Fruit fly (Drosophila melanogaster) whole organism, embryonic: Measurements from ENCODE around the gene PolG2.
A peak's percentile ranks its signal among the peaks of the same experiment; 100 is the strongest.

ENCODE experiments used
- CG10959 ChIP-seq: fragments of 200-800 bp; sonication (Bioruptor generic); IDR thresholded peaks from 2 replicates; pipeline ENCODE4 v1.3.6; 2022; ENCODE audit warnings: missing biosample characterization, missing genetic modification characterization
- CG1233 ChIP-seq: fragments of 200-800 bp; sonication (Bioruptor generic); optimal IDR thresholded peaks from 4 replicates; lab custom pipeline; 2018; ENCODE audit warnings: missing biosample characterization, mild to moderate bottlenecking, missing genetic modification characterization
- CG13123 ChIP-seq: fragments of 200-800 bp; sonication (Bioruptor generic); optimal IDR thresholded peaks from 2 replicates; lab custom pipeline; 2016; ENCODE audit warnings: missing biosample characterization, missing genetic modification characterization
- CG13894 ChIP-seq: fragments of 200-800 bp; sonication (Bioruptor generic); optimal IDR thresholded peaks from 3 replicates; lab custom pipeline; 2018; ENCODE audit warnings: missing biosample characterization, mild to moderate bottlenecking, missing genetic modification characterization, moderate library complexity
- CG17385 ChIP-seq: fragments of 200-800 bp; sonication (Bioruptor generic); optimal IDR thresholded peaks from 3 replicates; lab custom pipeline; 2018; ENCODE audit warnings: missing biosample characterization, mild to moderate bottlenecking, missing genetic modification characterization
- CG2120 ChIP-seq: fragments of 200-800 bp; sonication (Bioruptor generic); optimal IDR thresholded peaks from 3 replicates; lab custom pipeline; 2016; ENCODE audit warnings: missing biosample characterization, missing genetic modification characterization
- CG31365 ChIP-seq: fragments of 200-800 bp; sonication (Bioruptor generic); optimal IDR thresholded peaks from 2 replicates; lab custom pipeline; 2018; ENCODE audit warnings: missing biosample characterization, mild to moderate bottlenecking, missing genetic modification characterization
- CG31388 ChIP-seq: fragments of 200-800 bp; sonication (Bioruptor generic); optimal IDR thresholded peaks from 2 replicates; lab custom pipeline; 2016; ENCODE audit warnings: missing biosample characterization, missing genetic modification characterization
- CG31441 ChIP-seq: fragments of 200-800 bp; sonication (Bioruptor generic); IDR thresholded peaks from 2 replicates; pipeline ENCODE4 v1.3.6; 2022; ENCODE audit warnings: missing biosample characterization, missing genetic modification characterization
- CG34376 ChIP-seq: fragments of 200-800 bp; sonication (Bioruptor generic); optimal IDR thresholded peaks from 2 replicates; lab custom pipeline; 2018; ENCODE audit warnings: missing biosample characterization, mild to moderate bottlenecking, missing genetic modification characterization
- CG4282 ChIP-seq: fragments of 200-800 bp; sonication (Bioruptor generic); optimal IDR thresholded peaks from 2 replicates; lab custom pipeline; 2016; ENCODE audit warnings: missing biosample characterization, missing genetic modification characterization
- CG4328 ChIP-seq: fragments of 200-800 bp; sonication (Bioruptor generic); optimal IDR thresholded peaks from 3 replicates; lab custom pipeline; 2017; ENCODE audit warnings: missing biosample characterization, missing genetic modification reagents, missing genetic modification characterization
- CG4617 ChIP-seq: fragments of 200-800 bp; sonication (Bioruptor generic); optimal IDR thresholded peaks from 3 replicates; lab custom pipeline; 2016; ENCODE audit warnings: missing biosample characterization, missing genetic modification characterization, borderline replicate concordance
- CG4854 ChIP-seq: fragments of 200-800 bp; sonication (Bioruptor generic); optimal IDR thresholded peaks from 2 replicates; lab custom pipeline; 2016; ENCODE audit warnings: missing biosample characterization, missing genetic modification characterization, inconsistent platforms
- CG5180 ChIP-seq: fragments of 200-800 bp; sonication (Bioruptor generic); optimal IDR thresholded peaks from 3 replicates; lab custom pipeline; 2017; ENCODE audit warnings: missing biosample characterization, missing genetic modification characterization, mild to moderate bottlenecking, moderate library complexity, missing genetic modification reagents
- CG7271 ChIP-seq: fragments of 200-800 bp; sonication (Bioruptor generic); optimal IDR thresholded peaks from 2 replicates; lab custom pipeline; 2018; ENCODE audit warnings: missing biosample characterization, mild to moderate bottlenecking, missing genetic modification characterization, moderate library complexity
- CG7556 ChIP-seq: fragments of 200-800 bp; sonication (Bioruptor generic); optimal IDR thresholded peaks from 2 replicates; lab custom pipeline; 2017; ENCODE audit warnings: missing biosample characterization, mild to moderate bottlenecking, missing genetic modification characterization
- CG7839 ChIP-seq: fragments of 200-800 bp; sonication (Bioruptor generic); optimal IDR thresholded peaks from 3 replicates; lab custom pipeline; 2018; ENCODE audit warnings: missing biosample characterization, mild to moderate bottlenecking, missing genetic modification characterization, moderate library complexity
- CG8388 ChIP-seq: fragments of 200-800 bp; sonication (Bioruptor generic); optimal IDR thresholded peaks from 2 replicates; lab custom pipeline; 2019; ENCODE audit warnings: missing biosample characterization, mild to moderate bottlenecking, missing genetic modification characterization, moderate library complexity
- Dek ChIP-seq: fragments of 200-800 bp; sonication (Bioruptor generic); optimal IDR thresholded peaks from 3 replicates; lab custom pipeline; 2019; ENCODE audit warnings: missing biosample characterization, mild to moderate bottlenecking, missing genetic modification characterization, moderate library complexity
- E2f2 ChIP-seq: fragments of 200-800 bp; sonication (Bioruptor generic); IDR thresholded peaks from 2 replicates; pipeline ENCODE4 v1.3.6; 2022; ENCODE audit warnings: missing biosample characterization, missing genetic modification characterization
- Eip74EF ChIP-seq, 2 experiments: fragments of 200-800 bp in 1 of 2; fragments of >200 bp in 1 of 2; sonication (Bioruptor generic) in 1 of 2; optimal IDR thresholded peaks; 2 replicates each; lab custom pipeline; 2017 to 2019; ENCODE audit warnings: missing biosample characterization in 2 of 2, missing genetic modification characterization in 2 of 2, mild to moderate bottlenecking in 1 of 2, moderate library complexity in 1 of 2
- H15 ChIP-seq: fragments of 200-800 bp; sonication (Bioruptor generic); IDR thresholded peaks from 3 replicates; pipeline ENCODE4 v1.3.6; 2022; ENCODE audit warnings: missing biosample characterization, missing genetic modification characterization
- Hand ChIP-seq: fragments of 200-800 bp; sonication (Bioruptor generic); optimal IDR thresholded peaks from 2 replicates; lab custom pipeline; 2017; ENCODE audit warnings: mild to moderate bottlenecking, missing biosample characterization, missing genetic modification reagents, missing genetic modification characterization
- Meics ChIP-seq: fragments of 200-800 bp; sonication (Bioruptor generic); optimal IDR thresholded peaks from 2 replicates; lab custom pipeline; 2017; ENCODE audit warnings: missing biosample characterization, mild to moderate bottlenecking, missing genetic modification characterization
- NK7.1 ChIP-seq: fragments of 200-800 bp; sonication (Bioruptor generic); optimal IDR thresholded peaks from 3 replicates; lab custom pipeline; 2016; ENCODE audit warnings: missing biosample characterization, missing genetic modification characterization
- Nf-YB ChIP-seq: fragments of 200-800 bp; sonication (Bioruptor generic); optimal IDR thresholded peaks from 3 replicates; lab custom pipeline; 2019; ENCODE audit warnings: missing biosample characterization, mild to moderate bottlenecking, missing genetic modification characterization, moderate library complexity
- Rx ChIP-seq: fragments of 200-800 bp; sonication (Bioruptor generic); IDR thresholded peaks from 2 replicates; pipeline ENCODE4 v1.3.6; 2022; ENCODE audit warnings: missing biosample characterization, missing genetic modification characterization
- Spps ChIP-seq: fragments of 200-800 bp; sonication (Bioruptor generic); optimal IDR thresholded peaks from 2 replicates; lab custom pipeline; 2018; ENCODE audit warnings: missing biosample characterization, mild to moderate bottlenecking, missing genetic modification characterization
- al ChIP-seq: fragments of 200-800 bp; sonication (Bioruptor generic); IDR thresholded peaks from 2 replicates; pipeline ENCODE4 v1.3.6; 2022; ENCODE audit warnings: missing biosample characterization, missing genetic modification characterization
- bbx ChIP-seq: fragments of 200-800 bp; sonication (Bioruptor generic); IDR thresholded peaks from 2 replicates; pipeline ENCODE4 v1.3.6; 2022; ENCODE audit warnings: missing biosample characterization, missing genetic modification characterization; ENCODE audit not compliant: partially characterized antibody
- bowl ChIP-seq: fragments of 200-800 bp; sonication (Bioruptor generic); IDR thresholded peaks from 2 replicates; pipeline ENCODE4 v1.3.6; 2022; ENCODE audit warnings: missing biosample characterization, missing genetic modification characterization
- croc ChIP-seq: fragments of 200-800 bp; sonication (Bioruptor generic); conservative IDR thresholded peaks from 3 replicates; pipeline ENCODE4 v1.3.6; 2022; ENCODE audit warnings: missing biosample characterization, missing genetic modification characterization
- crol ChIP-seq: fragments of 200-800 bp; sonication (Bioruptor generic); IDR thresholded peaks from 2 replicates; pipeline ENCODE4 v1.3.6; 2022; ENCODE audit warnings: missing biosample characterization, missing genetic modification characterization
- danr ChIP-seq: fragments of 200-800 bp; sonication (Bioruptor generic); IDR thresholded peaks from 2 replicates; pipeline ENCODE4 v1.3.6; 2022; ENCODE audit warnings: missing biosample characterization, missing genetic modification characterization
- dati ChIP-seq: fragments of 200-800 bp; sonication (Bioruptor generic); IDR thresholded peaks from 2 replicates; pipeline ENCODE4 v1.3.6; 2022; ENCODE audit warnings: missing biosample characterization, missing genetic modification characterization
- dmrt99B ChIP-seq: fragments of 200-800 bp; sonication (Bioruptor generic); optimal IDR thresholded peaks from 2 replicates; lab custom pipeline; 2018; ENCODE audit warnings: missing biosample characterization, mild to moderate bottlenecking, missing genetic modification characterization, moderate library complexity
- fd102C ChIP-seq: fragments of 200-800 bp; sonication (Bioruptor generic); optimal IDR thresholded peaks from 2 replicates; lab custom pipeline; 2018; ENCODE audit warnings: missing biosample characterization, mild to moderate bottlenecking, missing genetic modification characterization, moderate library complexity
- mirr ChIP-seq: fragments of 200-800 bp; sonication (Bioruptor generic); optimal IDR thresholded peaks from 3 replicates; lab custom pipeline; 2018; ENCODE audit warnings: missing biosample characterization, mild to moderate bottlenecking, missing genetic modification characterization
- pan ChIP-seq, 4 experiments: fragments of >200 bp in 3 of 4; fragments of 200-800 bp in 1 of 4; sonication (Bioruptor generic) in 1 of 4; optimal IDR thresholded peaks in 3 of 4; IDR thresholded peaks in 1 of 4; 2 replicates each; pipeline versions ENCODE4 v1.3.6 to Lab custom; 2017 to 2022; ENCODE audit warnings: missing biosample characterization in 2 of 4, missing genetic modification characterization in 2 of 4, mixed read lengths in 1 of 4
- prd ChIP-seq, 3 experiments: fragments of >200 bp in 2 of 3; fragments of 200-800 bp in 1 of 3; sonication (Bioruptor generic) in 1 of 3; optimal IDR thresholded peaks in 2 of 3; IDR thresholded peaks in 1 of 3; 2 replicates in 2 of 3; 3 replicates in 1 of 3; pipeline versions ENCODE4 v1.3.6 to Lab custom; 2017 to 2022; ENCODE audit warnings: missing biosample characterization in 1 of 3, missing genetic modification characterization in 1 of 3
- repo ChIP-seq: fragments of 200-800 bp; sonication (Bioruptor generic); optimal IDR thresholded peaks from 2 replicates; lab custom pipeline; 2016; ENCODE audit warnings: missing biosample characterization, missing genetic modification characterization
- schlank ChIP-seq: fragments of 200-800 bp; sonication (Bioruptor generic); optimal IDR thresholded peaks from 2 replicates; lab custom pipeline; 2018; ENCODE audit warnings: missing biosample characterization, mild to moderate bottlenecking, missing genetic modification characterization
- sd ChIP-seq: fragments of 200-800 bp; sonication (Bioruptor generic); optimal IDR thresholded peaks from 3 replicates; lab custom pipeline; 2018; ENCODE audit warnings: missing biosample characterization, mild to moderate bottlenecking, missing genetic modification characterization, moderate library complexity
- sima ChIP-seq: fragments of 200-800 bp; sonication (Bioruptor generic); optimal IDR thresholded peaks from 2 replicates; lab custom pipeline; 2016; ENCODE audit warnings: missing biosample characterization, missing genetic modification characterization
- sisA ChIP-seq: fragments of 200-800 bp; sonication (Bioruptor generic); IDR thresholded peaks from 2 replicates; pipeline ENCODE4 v1.3.6; 2022; ENCODE audit warnings: missing biosample characterization, missing genetic modification characterization
- stwl ChIP-seq: fragments of 200-800 bp; sonication (Bioruptor generic); optimal IDR thresholded peaks from 3 replicates; lab custom pipeline; 2018; ENCODE audit warnings: missing biosample characterization, mild to moderate bottlenecking, missing genetic modification characterization, moderate library complexity
- usp ChIP-seq: fragments of >200 bp; optimal IDR thresholded peaks from 2 replicates; lab custom pipeline; 2017; ENCODE audit warnings: missing biosample characterization, missing genetic modification characterization

PolG2 gene

DNA sequence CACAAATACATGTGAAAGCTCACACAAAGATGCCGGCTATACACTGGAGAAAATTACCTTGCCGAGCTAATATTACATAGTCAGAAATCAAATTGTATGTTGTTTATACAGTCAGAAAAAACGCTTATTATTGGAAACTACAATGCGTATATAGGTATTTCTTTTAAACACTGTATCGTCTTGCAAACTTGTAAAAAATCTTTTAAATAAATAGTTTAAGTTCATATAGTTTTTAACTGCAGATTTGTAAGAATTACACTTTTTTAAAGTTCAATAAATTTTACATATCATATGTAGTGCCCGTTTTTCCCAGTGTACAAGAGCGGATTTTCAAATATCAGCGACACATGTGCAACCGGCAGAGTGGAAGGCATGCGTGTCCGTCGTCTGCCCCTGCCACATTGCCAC lies 6.8 kb upstream of the PolG2 start (continued):
- TF ChIP-seq fd102C (GFP tag; lab: Kevin White, UChicago) (no peak), Eip74EF (GFP tag; optimal IDR thresholded peaks at IDR 0.05; lab: Kevin White, UChicago) (peak in 1 of 2 experiments; percentile 93), Meics (peak; percentile 79), H15 (GFP tag; lab: Robert Waterston, UW) (0 out of 3 replicates have a peak, but pooled peaks have one; percentile 42), CG31365 (tag; lab: Kevin White, UChicago) (no peak), croc (GFP tag; lab: Robert Waterston, UW) (peak; percentile 69), usp (GFP tag; lab: Kevin White, UChicago) (no peak), CG7839 (tag; lab: Kevin White, UChicago) (peak; percentile 93), danr (GFP tag; lab: Robert Waterston, UW) (peak; percentile 74), crol (GFP tag; lab: Robert Waterston, UW) (0 out of 2 replicates have a peak, but pooled peaks have one; percentile 45), CG7556 (GFP tag; lab: Kevin White, UChicago) (peak; percentile 87), CG7271 (tag; lab: Kevin White, UChicago) (no peak), CG5180 (GFP tag; lab: Kevin White, UChicago) (peak; percentile 59), NK7.1 (GFP tag; lab: Kevin White, UChicago) (peak; percentile 62), schlank (peak; percentile 42), CG4617 (GFP tag; lab: Kevin White, UChicago) (peak; percentile 27), pan (optimal IDR thresholded peaks at IDR 0.05; lab: Kevin White, UChicago) (no peak), pan (GFP tag; optimal IDR thresholded peaks at IDR 0.05 in 1 of 2, IDR thresholded peaks at IDR 0.05 in 1 of 2) (peak in 1 of 2 experiments; percentile 77), CG13894 (tag; lab: Kevin White, UChicago) (no peak), al (GFP tag; lab: Robert Waterston, UW) (peak; percentile 52; the same call in 1 of the 2 replicates), CG2120 (GFP tag; lab: Kevin White, UChicago) (peak; percentile 74), bowl (GFP tag; lab: Robert Waterston, UW) (no peak), prd (optimal IDR thresholded peaks at IDR 0.05; lab: Kevin White, UChicago) (no peak), prd (GFP tag; IDR thresholded peaks at IDR 0.05; lab: Robert Waterston, UW) (peak; percentile 70), bbx (GFP tag; lab: Robert Waterston, UW) (no peak), dati (GFP tag; lab: Robert Waterston, UW) (no peak), CG8388 (peak; percentile 80), Spps (tag; lab: Kevin White, UChicago) (peak; percentile 61), stwl (tag; lab: Kevin White, UChicago) (no peak), CG31388 (GFP tag; lab: Kevin White, UChicago) (peak; percentile 72), sisA (peak; percentile 80), CG1233 (GFP tag; lab: Kevin White, UChicago) (peak; percentile 36), repo (GFP tag; lab: Kevin White, UChicago) (peak; percentile 47), sima (GFP tag; lab: Kevin White, UChicago) (no peak), sd (tag; lab: Kevin White, UChicago) (peak; percentile 67), E2f2 (GFP tag; lab: Robert Waterston, UW) (peak; percentile 67), CG10959 (GFP tag; lab: Robert Waterston, UW) (peak; percentile 36; the same call in 1 of the 2 replicates), Dek (peak; percentile 74), dmrt99B (peak; percentile 89), Rx (GFP tag; lab: Robert Waterston, UW) (0 out of 2 replicates have a peak, but pooled peaks have one; percentile 42), CG17385 (GFP tag; lab: Kevin White, UChicago) (peak; percentile 76), CG13123 (GFP tag; lab: Kevin White, UChicago) (peak; percentile 49), mirr (GFP tag; lab: Kevin White, UChicago) (no peak), CG4854 (GFP tag; lab: Kevin White, UChicago) (peak; percentile 81), Hand (peak; percentile 45), CG34376 (GFP tag; lab: Kevin White, UChicago) (no peak), CG4328 (GFP tag; lab: Kevin White, UChicago) (peak; percentile 43), Nf-YB (GFP tag; lab: Kevin White, UChicago) (peak; percentile 64), CG31441 (GFP tag; lab: Robert Waterston, UW) (peak; percentile 88), CG4282 (GFP tag; lab: Kevin White, UChicago) (no peak)
